Fruit fly (Drosophila melanogaster): ENCODE data around the gene Akr1B.

DNA sequence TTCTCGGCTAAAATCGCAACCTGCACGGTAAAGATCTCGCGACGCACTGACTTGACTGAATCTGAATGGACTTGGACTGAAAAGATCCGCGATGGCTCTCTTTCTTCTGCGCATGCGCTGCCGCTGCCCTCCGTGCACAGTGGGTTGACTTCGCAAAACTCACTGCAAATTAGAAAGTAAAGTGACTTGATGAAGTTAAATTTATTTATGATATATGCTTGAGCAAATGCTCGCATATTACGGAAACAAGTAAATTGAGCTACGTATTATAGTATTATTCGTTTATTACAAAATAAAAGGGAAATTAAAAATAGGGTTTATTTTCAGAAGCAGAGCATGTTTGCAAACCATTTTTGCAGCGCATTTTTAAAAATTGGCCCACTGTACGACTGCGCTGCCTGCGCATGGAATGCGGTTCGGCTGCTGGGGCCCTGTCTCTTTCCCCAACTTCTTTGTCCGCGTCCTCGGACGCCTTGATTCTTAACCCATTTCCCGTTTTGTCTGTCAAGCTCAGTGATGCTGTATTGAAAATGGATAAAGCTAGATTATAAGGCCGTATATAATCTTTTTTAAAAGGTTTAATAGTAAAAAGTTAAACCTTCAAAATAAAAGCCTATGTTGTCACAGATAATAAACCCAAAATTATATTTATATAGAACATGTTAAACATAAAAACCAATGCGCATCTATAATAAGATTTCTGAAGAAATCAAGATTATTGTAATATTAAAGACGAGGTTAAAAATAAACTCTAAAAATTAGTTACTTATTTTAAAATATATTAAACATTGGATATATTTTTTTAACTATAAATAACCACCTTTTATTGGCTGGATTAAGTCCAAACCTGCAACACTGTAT, 36.2 kb downstream of the Akr1B start, which contains the start of gene rt:
- TF ChIP-seq dsx (GFP tag; optimal IDR thresholded peaks at IDR 0.05; ENCODE audit: poor library complexity, severe bottlenecking) (peak; percentile 85), Sox14 (GFP tag; optimal IDR thresholded peaks at IDR 0.05) (peak; percentile 88), CG11762 (GFP tag; optimal IDR thresholded peaks at IDR 0.05; ENCODE audit: insufficient read depth) (peak; percentile 70), vri (GFP tag; optimal IDR thresholded peaks at IDR 0.05) (peak; percentile 51), svp (GFP tag) (peak; percentile 92)

All from whole organism, prepupa.